Fruit fly (Drosophila melanogaster) whole organism: ENCODE results near the gene CG9240.

ENCODE experiments used
- CG8478 ChIP-seq: fragments of >200 bp; optimal IDR thresholded peaks from 2 replicates; lab custom pipeline; 2018; ENCODE audit warnings: inconsistent platforms
- pan ChIP-seq: fragments of >200 bp; optimal IDR thresholded peaks from 2 replicates; lab custom pipeline; 2017
- psq ChIP-seq: fragments of >200 bp; optimal IDR thresholded peaks from 2 replicates; lab custom pipeline; 2017

DNA sequence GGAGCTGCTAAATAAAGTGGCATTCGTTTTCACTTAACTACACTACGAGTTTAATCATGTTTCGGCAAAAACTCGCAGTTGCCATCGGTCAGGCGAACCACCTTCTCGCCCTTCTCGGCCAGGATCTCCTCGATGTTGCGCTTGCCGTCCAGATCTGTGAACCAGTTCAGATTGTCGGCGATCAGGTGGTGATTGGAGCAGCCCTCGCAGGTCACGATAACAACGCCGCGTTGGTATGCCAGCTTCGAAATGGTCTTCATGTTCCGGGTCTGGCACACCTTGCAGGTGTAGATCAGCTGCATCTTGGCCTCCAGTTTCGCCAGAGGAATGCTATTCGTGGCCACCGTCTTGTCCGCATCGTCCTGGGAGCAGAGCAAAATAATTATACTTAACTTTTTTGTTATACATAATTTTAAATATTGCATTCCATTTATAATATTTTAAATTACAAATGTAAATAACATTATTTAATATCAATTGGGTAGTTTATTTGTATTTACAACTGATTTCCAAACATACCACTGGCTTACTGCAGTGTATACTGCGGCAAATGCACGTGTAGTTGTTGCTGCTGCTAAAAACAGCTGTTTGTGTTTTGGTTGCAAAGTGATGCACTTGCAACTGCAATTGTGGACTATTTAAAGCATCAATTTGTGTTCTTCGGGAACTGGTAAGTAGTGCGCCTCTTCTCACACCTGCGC, 32.3 kb upstream of the CG9240 start:
- TF ChIP-seq psq: no peak
- no peak for TF ChIP-seq CG8478 (lab: Kevin White, UChicago)
- no peak for TF ChIP-seq pan
